Worm (Caenorhabditis elegans): ENCODE measurements around the gene sao-1.
A peak's percentile ranks its signal among the peaks of the same experiment; 100 is the strongest.

Gene sao-1

ce11 chrV:14001929-14002328 lies 38.2 kb downstream of the sao-1 start:
- TF ChIP-seq sem-4 (tag; optimal IDR thresholded peaks at IDR 0.05) (peak; percentile 26), aly-2 (tag; optimal IDR thresholded peaks at IDR 0.05) (no peak)

- TF ChIP-seq nhr-237 (tag; optimal IDR thresholded peaks at IDR 0.05) (no peak), aly-2 (tag; optimal IDR thresholded peaks at IDR 0.05) (no peak), mdl-1 (tag; optimal IDR thresholded peaks at IDR 0.05) (no peak), ceh-82 (tag; optimal IDR thresholded peaks at IDR 0.05) (no peak), lin-39 (tag; optimal IDR thresholded peaks at IDR 0.05) (no peak), nhr-25 (tag; optimal IDR thresholded peaks at IDR 0.05) (no peak), ama-1 (optimal IDR thresholded peaks at IDR 0.05) (no peak), Y55F3AM.14 (GFP tag; optimal IDR thresholded peaks at IDR 0.05) (no peak), sma-9 (GFP tag; optimal IDR thresholded peaks at IDR 0.05) (peak; percentile 19), sma-9 (tag; optimal IDR thresholded peaks at IDR 0.05) (no peak), R02D3.7 (tag; optimal IDR thresholded peaks at IDR 0.05) (no peak), dmd-4 (tag; optimal IDR thresholded peaks at IDR 0.05) (no peak), ZK546.5 (tag; optimal IDR thresholded peaks at IDR 0.05) (no peak), unc-62 (GFP tag; optimal IDR thresholded peaks at IDR 0.05) (no peak), gmeb-1 (tag; optimal IDR thresholded peaks at IDR 0.05) (no peak), lsy-2 (tag; optimal IDR thresholded peaks at IDR 0.05) (no peak), nhr-11 (tag; optimal IDR thresholded peaks at IDR 0.05) (no peak), C34F6.9 (tag; optimal IDR thresholded peaks at IDR 0.05) (no peak), mbf-1 (tag; optimal IDR thresholded peaks at IDR 0.05) (no peak), sma-3 (GFP tag; optimal IDR thresholded peaks at IDR 0.05) (no peak), zag-1 (tag; optimal IDR thresholded peaks at IDR 0.05) (no peak), peb-1 (tag; optimal IDR thresholded peaks at IDR 0.05) (no peak), nhr-77 (tag; optimal IDR thresholded peaks at IDR 0.05) (no peak), nhr-129 (tag; optimal IDR thresholded peaks at IDR 0.05) (peak; percentile 25), fos-1 (tag; optimal IDR thresholded peaks at IDR 0.05) (peak; percentile 28), lin-13 (GFP tag; optimal IDR thresholded peaks at IDR 0.05) (no peak), alr-1 (tag; optimal IDR thresholded peaks at IDR 0.05) (no peak), F13H6.1 (tag; optimal IDR thresholded peaks at IDR 0.05) (peak; percentile 21), elt-1 (tag; optimal IDR thresholded peaks at IDR 0.05) (no peak)
Observed at ce11 chrV:14002402-14002801, 38.7 kb downstream of the sao-1 start.

- no peak for TF ChIP-seq ztf-4 (tag; optimal IDR thresholded peaks at IDR 0.05)
- peak; percentile 1 for TF ChIP-seq sma-9 (GFP tag; optimal IDR thresholded peaks at IDR 0.05)
- no peak for TF ChIP-seq sma-9 (tag; optimal IDR thresholded peaks at IDR 0.05)
- TF ChIP-seq lsy-2 (tag; optimal IDR thresholded peaks at IDR 0.05): peak in 1 of 2 experiments; percentile 23
- TF ChIP-seq nhr-237 (tag; optimal IDR thresholded peaks at IDR 0.05): no peak
- no peak for TF ChIP-seq elt-3 (tag; optimal IDR thresholded peaks at IDR 0.05)
- TF ChIP-seq nhr-129 (tag; optimal IDR thresholded peaks at IDR 0.05): peak; percentile 76
- no peak for TF ChIP-seq lin-39 (tag; optimal IDR thresholded peaks at IDR 0.05)
- peak; percentile 68 for TF ChIP-seq unc-55 (GFP tag; optimal IDR thresholded peaks at IDR 0.05)
- TF ChIP-seq zag-1 (tag; optimal IDR thresholded peaks at IDR 0.05): peak; percentile 17
- TF ChIP-seq F13H6.1 (tag; optimal IDR thresholded peaks at IDR 0.05): peak; percentile 34
Observed at ce11 chrV:14003587-14004156, 39.9 kb downstream of the sao-1 start.

- TF ChIP-seq nhr-129 (tag; optimal IDR thresholded peaks at IDR 0.05) (peak; percentile 30), lsy-2 (tag; optimal IDR thresholded peaks at IDR 0.05) (peak in 1 of 2 experiments; percentile 16), R02D3.7 (tag; optimal IDR thresholded peaks at IDR 0.05) (no peak), ceh-82 (tag; optimal IDR thresholded peaks at IDR 0.05) (no peak), crh-2 (tag; optimal IDR thresholded peaks at IDR 0.05) (no peak), lin-39 (tag; optimal IDR thresholded peaks at IDR 0.05) (no peak), Y55F3AM.14 (GFP tag; optimal IDR thresholded peaks at IDR 0.05) (no peak), unc-62 (GFP tag; optimal IDR thresholded peaks at IDR 0.05) (no peak), aly-2 (tag; optimal IDR thresholded peaks at IDR 0.05) (no peak), elt-1 (tag; optimal IDR thresholded peaks at IDR 0.05) (no peak), nhr-10 (tag; optimal IDR thresholded peaks at IDR 0.05) (no peak), sma-9 (GFP tag; optimal IDR thresholded peaks at IDR 0.05) (peak; percentile 30), sma-9 (tag; optimal IDR thresholded peaks at IDR 0.05) (no peak), egl-27 (tag; optimal IDR thresholded peaks at IDR 0.05) (no peak), sem-4 (tag; optimal IDR thresholded peaks at IDR 0.05) (peak; percentile 72), zag-1 (tag; optimal IDR thresholded peaks at IDR 0.05) (no peak), unc-55 (GFP tag; optimal IDR thresholded peaks at IDR 0.05) (peak; percentile 5), C34F6.9 (tag; optimal IDR thresholded peaks at IDR 0.05) (peak; percentile 56), skn-1 (tag; optimal IDR thresholded peaks at IDR 0.05) (no peak), nhr-237 (tag; optimal IDR thresholded peaks at IDR 0.05) (no peak)
Observed at ce11 chrV:14004342-14004741, 40.6 kb downstream of the sao-1 start.
